Worm (Caenorhabditis elegans): ENCODE data around the gene nep-11.
A peak's percentile ranks its signal among the peaks of the same experiment; 100 is the strongest.

Gene nep-11

DNA sequence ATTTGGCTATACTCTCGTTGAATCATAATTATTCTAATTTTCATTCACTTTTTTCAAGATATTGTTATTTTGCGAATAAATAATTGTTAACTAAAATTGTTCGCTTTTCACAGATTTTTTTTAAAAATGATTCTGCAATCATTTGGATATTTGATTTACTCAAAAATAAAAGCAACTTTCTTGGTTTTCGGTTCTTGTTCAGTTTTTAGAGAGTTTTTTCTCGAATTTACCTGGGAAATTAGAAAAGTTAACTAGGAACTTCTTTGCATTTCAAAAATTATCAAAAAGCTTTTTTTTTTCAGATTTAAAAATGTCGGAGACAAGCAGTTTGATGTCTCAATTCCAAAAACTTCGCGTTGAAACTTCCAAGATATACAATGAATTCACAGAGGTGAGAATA is 21.3 kb upstream of the nep-11 start, which contains the start of the genes C16C8.20 and gldi-6:
Gene C16C8.20 (plus strand): TSS at position 301 of the 400 bp plus-strand sequence.
Gene gldi-6 (plus strand): TSS at position 301 of the 400 bp plus-strand sequence.
- TF ChIP-seq mcd-1 (GFP tag; IDR thresholded peaks at IDR 0.05) (no peak), lsy-27 (tag; optimal IDR thresholded peaks at IDR 0.05; ENCODE audit: borderline replicate concordance, insufficient read depth) (no peak), hlh-12 (tag; optimal IDR thresholded peaks at IDR 0.05) (no peak), madf-8 (GFP tag; conservative IDR thresholded peaks at IDR 0.05) (no peak), ekl-4 (GFP tag; IDR thresholded peaks at IDR 0.05) (no peak), let-526 (GFP tag; IDR thresholded peaks at IDR 0.05) (no peak), athp-1 (tag; optimal IDR thresholded peaks at IDR 0.05) (no peak), F22D6.2 (tag; optimal IDR thresholded peaks at IDR 0.05) (no peak), ceh-40 (GFP tag; IDR thresholded peaks at IDR 0.05) (no peak), Y95B8A.8 (GFP tag; IDR thresholded peaks at IDR 0.05) (no peak), zim-3 (tag; optimal IDR thresholded peaks at IDR 0.05) (no peak), nhr-120 (GFP tag; IDR thresholded peaks at IDR 0.05) (no peak), xnd-1 (tag; optimal IDR thresholded peaks at IDR 0.05) (no peak), ztf-3 (GFP tag; optimal IDR thresholded peaks at IDR 0.05) (no peak), nhr-179 (tag; optimal IDR thresholded peaks at IDR 0.05) (no peak), ztf-22 (GFP tag; optimal IDR thresholded peaks at IDR 0.05) (no peak)

- no peak for TF ChIP-seq rcor-1 (GFP tag; IDR thresholded peaks at IDR 0.05)
- TF ChIP-seq him-1 (tag; optimal IDR thresholded peaks at IDR 0.05), result no peak
- TF ChIP-seq F52B5.7 (tag; optimal IDR thresholded peaks at IDR 0.05), result no peak
- TF ChIP-seq nhr-120 (GFP tag; IDR thresholded peaks at IDR 0.05), result no peak
- no peak for TF ChIP-seq F55B11.4 (tag; optimal IDR thresholded peaks at IDR 0.05; ENCODE audit: borderline replicate concordance, insufficient read depth)
- no peak for TF ChIP-seq ZK185.1 (tag; optimal IDR thresholded peaks at IDR 0.05; ENCODE audit: poor library complexity, severe bottlenecking)
- no peak for TF ChIP-seq ceh-58 (GFP tag; IDR thresholded peaks at IDR 0.05)
- peak; percentile 71 for TF ChIP-seq lsl-1 (GFP tag; optimal IDR thresholded peaks at IDR 0.05)
- TF ChIP-seq F57A8.1 (GFP tag; optimal IDR thresholded peaks at IDR 0.05), result no peak
- no peak for TF ChIP-seq attf-6 (GFP tag; IDR thresholded peaks at IDR 0.05)
- TF ChIP-seq aptf-2 (GFP tag; conservative IDR thresholded peaks at IDR 0.05), result no peak
- no peak for TF ChIP-seq dox-1 (GFP tag; IDR thresholded peaks at IDR 0.05)
- no peak for TF ChIP-seq ekl-4 (GFP tag; IDR thresholded peaks at IDR 0.05)
- peak; percentile 21; the same call in 1 of the 2 replicates for TF ChIP-seq madf-6 (GFP tag; IDR thresholded peaks at IDR 0.05)
- no peak for TF ChIP-seq hsf-1 (GFP tag; IDR thresholded peaks at IDR 0.05)
- no peak for TF ChIP-seq nhr-90 (tag; optimal IDR thresholded peaks at IDR 0.05)
- no peak for TF ChIP-seq rpc-1 (optimal IDR thresholded peaks at IDR 0.05)
- TF ChIP-seq rpc-1 (tag; optimal IDR thresholded peaks at IDR 0.05), result no peak
- TF ChIP-seq F37B4.10 (GFP tag; IDR thresholded peaks at IDR 0.05), result no peak
Measured at ce11 chrII:3445285-3445806, 20.0 kb upstream of the nep-11 start, which contains the start of the genes C16C8.5 and C16C8.16. Gene C16C8.5, minus strand, starts transcription at chrII:3445385. Gene C16C8.16, plus strand, starts transcription at chrII:3445756.

DNA sequence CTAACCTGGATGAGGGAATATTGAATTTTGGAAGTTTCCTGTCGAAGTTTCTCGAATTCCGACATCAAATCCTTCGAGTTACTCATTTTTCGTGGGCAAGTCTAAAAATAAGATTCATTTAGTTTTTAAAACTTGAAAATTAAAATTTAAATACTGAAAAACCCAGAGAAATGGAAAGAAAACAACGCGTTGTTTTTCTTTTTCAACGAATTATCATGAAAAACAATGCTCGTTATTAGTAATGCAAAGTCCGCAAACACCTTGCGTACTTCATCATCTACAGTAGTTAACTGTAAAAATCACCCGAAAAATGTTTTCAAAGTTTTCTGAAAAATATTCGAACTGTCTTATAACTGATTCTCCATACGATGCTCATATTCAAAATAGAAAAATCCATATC is 18.9 kb upstream of the nep-11 start, which contains the start of gene C16C8.4:
Gene C16C8.4 (minus strand): TSS at position 101 of the 400 bp plus-strand sequence.
- TF ChIP-seq lsl-1 (GFP tag; optimal IDR thresholded peaks at IDR 0.05) (peak; percentile 58), madf-10 (tag; optimal IDR thresholded peaks at IDR 0.05) (no peak)

DNA sequence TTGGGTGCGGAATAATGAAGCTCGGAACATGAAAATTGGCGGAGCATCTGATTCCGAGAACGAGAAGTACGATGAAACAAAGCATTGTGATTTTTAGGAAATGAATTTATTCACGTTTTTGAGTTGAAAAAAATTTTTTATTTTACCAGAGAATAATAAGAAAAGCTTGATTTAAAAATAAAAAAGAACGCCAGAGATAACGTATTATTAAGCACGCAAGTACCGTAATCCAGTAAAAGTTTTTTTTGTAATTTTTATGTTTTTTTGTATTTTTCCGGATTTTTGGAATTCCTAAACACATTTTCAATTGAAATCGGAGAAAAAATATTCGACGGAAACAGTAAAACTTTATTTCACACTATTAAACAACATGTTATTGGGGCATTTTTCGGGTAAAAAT is 17.8 kb upstream of the nep-11 start, which contains the start of gene C16C8.22:
Gene C16C8.22 (minus strand): TSS at position 101 of the 400 bp plus-strand sequence.
- TF ChIP-seq ets-4 (GFP tag; optimal IDR thresholded peaks at IDR 0.05) (no peak), bed-1 (GFP tag; IDR thresholded peaks at IDR 0.05) (no peak), snpc-3.4 (tag; optimal IDR thresholded peaks at IDR 0.05) (no peak), hrde-1 (tag; optimal IDR thresholded peaks at IDR 0.05; ENCODE audit: borderline replicate concordance) (no peak), ztf-6 (GFP tag; IDR thresholded peaks at IDR 0.05) (no peak), ceh-40 (GFP tag; IDR thresholded peaks at IDR 0.05) (no peak), ztf-25 (GFP tag; IDR thresholded peaks at IDR 0.05) (no peak), lir-1 (GFP tag; conservative IDR thresholded peaks at IDR 0.05) (no peak), rec-8 (tag; optimal IDR thresholded peaks at IDR 0.05) (no peak), Y56A3A.18 (GFP tag; IDR thresholded peaks at IDR 0.05) (no peak), B0261.1 (tag; optimal IDR thresholded peaks at IDR 0.05) (no peak), gei-17 (GFP tag; optimal IDR thresholded peaks at IDR 0.05) (no peak), nhr-120 (GFP tag; IDR thresholded peaks at IDR 0.05) (no peak)
